Fruit fly (Drosophila melanogaster): ENCODE data around the gene CG44215.

CG44215 gene

dm6 chr3R:14122347-14122812 is 31.9 kb downstream of the CG44215 start, which contains the start of the genes Abi and twf (continued):
- no peak for TF ChIP-seq CG10959 (GFP tag; IDR thresholded peaks at IDR 0.05)
- TF ChIP-seq CG5245 (GFP tag; optimal IDR thresholded peaks at IDR 0.05): peak; percentile 52
- TF ChIP-seq sr (GFP tag; IDR thresholded peaks at IDR 0.05): no peak
- TF ChIP-seq Asciz (GFP tag; optimal IDR thresholded peaks at IDR 0.05): peak; percentile 22
- TF ChIP-seq trh (GFP tag; optimal IDR thresholded peaks at IDR 0.05): peak; percentile 38
- TF ChIP-seq insv (GFP tag; optimal IDR thresholded peaks at IDR 0.05): peak in 1 of 2 experiments; percentile 79
- TF ChIP-seq CG17829 (tag; optimal IDR thresholded peaks at IDR 0.05): peak; percentile 48
- no peak for TF ChIP-seq cg (GFP tag; optimal IDR thresholded peaks at IDR 0.05)
- no peak for TF ChIP-seq MTF-1 (GFP tag; optimal IDR thresholded peaks at IDR 0.05; ENCODE audit: borderline replicate concordance)
- peak; percentile 33 for TF ChIP-seq CG8944 (GFP tag; optimal IDR thresholded peaks at IDR 0.05)
- no peak for TF ChIP-seq CG8478 (optimal IDR thresholded peaks at IDR 0.05)
- TF ChIP-seq fd64A (GFP tag; optimal IDR thresholded peaks at IDR 0.05): no peak
- no peak for TF ChIP-seq Scr (GFP tag; IDR thresholded peaks at IDR 0.05; ENCODE audit: partially characterized antibody)
- peak; percentile 68 for TF ChIP-seq CG10209 (GFP tag; optimal IDR thresholded peaks at IDR 0.05)
- TF ChIP-seq gsb-n (tag; optimal IDR thresholded peaks at IDR 0.05): peak; percentile 57
- peak; percentile 71 for TF ChIP-seq tin (GFP tag; optimal IDR thresholded peaks at IDR 0.05)
- TF ChIP-seq Optix (GFP tag; IDR thresholded peaks at IDR 0.05): no peak
- TF ChIP-seq trem (tag; optimal IDR thresholded peaks at IDR 0.05): peak; percentile 75
- peak; percentile 61; the same call in 2 of the 3 replicates for TF ChIP-seq ken (GFP tag; IDR thresholded peaks at IDR 0.05)
- TF ChIP-seq pb (GFP tag; optimal IDR thresholded peaks at IDR 0.05): no peak
- TF ChIP-seq CG6683 (GFP tag; optimal IDR thresholded peaks at IDR 0.05): peak; percentile 22
- no peak for TF ChIP-seq CG12071 (GFP tag; optimal IDR thresholded peaks at IDR 0.05)
- peak; percentile 78 for TF ChIP-seq HLH54F (GFP tag; optimal IDR thresholded peaks at IDR 0.05)
- peak; percentile 75 for TF ChIP-seq CG9797 (GFP tag; optimal IDR thresholded peaks at IDR 0.05)
- no peak for TF ChIP-seq CG4328 (GFP tag; optimal IDR thresholded peaks at IDR 0.05)
- TF ChIP-seq CG17186 (GFP tag; optimal IDR thresholded peaks at IDR 0.05): peak; percentile 48
- TF ChIP-seq CG6175 (GFP tag; IDR thresholded peaks at IDR 0.05): 0 out of 3 replicates have a peak, but pooled peaks have one; percentile 16
- TF ChIP-seq hth (optimal IDR thresholded peaks at IDR 0.05): no peak
- TF ChIP-seq CG8089 (GFP tag; optimal IDR thresholded peaks at IDR 0.05): peak; percentile 16
- peak; percentile 73 for TF ChIP-seq lbe (GFP tag; optimal IDR thresholded peaks at IDR 0.05)
- peak; percentile 38 for TF ChIP-seq Dek (tag; optimal IDR thresholded peaks at IDR 0.05)
- peak; percentile 60 for TF ChIP-seq CG10979 (tag; optimal IDR thresholded peaks at IDR 0.05)
- TF ChIP-seq caup (GFP tag; optimal IDR thresholded peaks at IDR 0.05; ENCODE audit: severe bottlenecking): peak; percentile 68
- TF ChIP-seq CG3407 (GFP tag; optimal IDR thresholded peaks at IDR 0.05): peak; percentile 43
- 0 out of 2 replicates have a peak, but pooled peaks have one; percentile 34 for TF ChIP-seq nerfin-2 (GFP tag; IDR thresholded peaks at IDR 0.05; ENCODE audit: partially characterized antibody)
- no peak for TF ChIP-seq Hand (GFP tag; optimal IDR thresholded peaks at IDR 0.05)
- no peak for TF ChIP-seq Hr39 (optimal IDR thresholded peaks at IDR 0.05)
- no peak for TF ChIP-seq so (GFP tag; IDR thresholded peaks at IDR 0.05)
- TF ChIP-seq Nf-YB (GFP tag; optimal IDR thresholded peaks at IDR 0.05): peak; percentile 45
- TF ChIP-seq dm (GFP tag; optimal IDR thresholded peaks at IDR 0.05): peak; percentile 17
- TF ChIP-seq CG4424 (GFP tag; optimal IDR thresholded peaks at IDR 0.05): peak; percentile 80
- peak; percentile 68; the same call in 1 of the 3 replicates for TF ChIP-seq CG11456 (GFP tag; IDR thresholded peaks at IDR 0.05)
- no peak for TF ChIP-seq CG11093 (GFP tag; IDR thresholded peaks at IDR 0.05)
- TF ChIP-seq CG2875 (GFP tag; optimal IDR thresholded peaks at IDR 0.05): peak; percentile 2
- peak; percentile 62 for TF ChIP-seq CG7839 (tag; optimal IDR thresholded peaks at IDR 0.05)
- peak; percentile 7 for TF ChIP-seq CG31388 (GFP tag; optimal IDR thresholded peaks at IDR 0.05)
- peak; percentile 11 for TF ChIP-seq CG17802 (tag; optimal IDR thresholded peaks at IDR 0.05)
- TF ChIP-seq Lpt (GFP tag; optimal IDR thresholded peaks at IDR 0.05): no peak
- TF ChIP-seq zen (tag; optimal IDR thresholded peaks at IDR 0.05): peak; percentile 50
- peak; percentile 47 for TF ChIP-seq CG10543 (GFP tag; optimal IDR thresholded peaks at IDR 0.05)
- peak; percentile 59 for TF ChIP-seq tio (GFP tag; optimal IDR thresholded peaks at IDR 0.05)

All from whole organism, embryonic.